Worm (Caenorhabditis elegans): ENCODE results near the gene T26H5.10.

- TF ChIP-seq ceh-45 (GFP tag; IDR thresholded peaks at IDR 0.05), result no peak
- TF ChIP-seq T23F11.4 (GFP tag; optimal IDR thresholded peaks at IDR 0.05), result no peak
- TF ChIP-seq npax-4 (tag; optimal IDR thresholded peaks at IDR 0.05), result no peak
- TF ChIP-seq hlh-30 (tag; optimal IDR thresholded peaks at IDR 0.05; ENCODE audit: insufficient read depth), result no peak
- TF ChIP-seq rnt-1 (tag; optimal IDR thresholded peaks at IDR 0.05), result no peak
- TF ChIP-seq pha-4 (tag; optimal IDR thresholded peaks at IDR 0.05), result no peak
- TF ChIP-seq ama-1 (optimal IDR thresholded peaks at IDR 0.05), result no peak
- no peak for TF ChIP-seq syd-9 (tag; optimal IDR thresholded peaks at IDR 0.05)
These were observed 35.5 kb upstream of the T26H5.10 start for ce11 chrV:15479107-15479506.
